Fruit fly (Drosophila melanogaster): Measurements from ENCODE around the gene grp.
A peak's percentile ranks its signal among the peaks of the same experiment; 100 is the strongest.

Gene grp

dm6 chr2L:16679073-16679472 is 781 bp upstream of the grp start:
- TF ChIP-seq CG8119 (GFP tag; IDR thresholded peaks at IDR 0.05) (no peak), fd85E (GFP tag; optimal IDR thresholded peaks at IDR 0.05) (no peak), CG8632 (GFP tag; optimal IDR thresholded peaks at IDR 0.05) (no peak), vri (GFP tag; optimal IDR thresholded peaks at IDR 0.05) (no peak), Hr4 (GFP tag; optimal IDR thresholded peaks at IDR 0.05) (no peak), Ets96B (tag; optimal IDR thresholded peaks at IDR 0.05) (no peak), Blimp-1 (GFP tag; optimal IDR thresholded peaks at IDR 0.05) (no peak), ss (GFP tag; optimal IDR thresholded peaks at IDR 0.05) (no peak), fd59A (GFP tag; optimal IDR thresholded peaks at IDR 0.05) (no peak), Eip78C (GFP tag) (no peak), CG11902 (GFP tag; optimal IDR thresholded peaks at IDR 0.05) (no peak), Eip75B (GFP tag; optimal IDR thresholded peaks at IDR 0.05) (no peak)

DNA sequence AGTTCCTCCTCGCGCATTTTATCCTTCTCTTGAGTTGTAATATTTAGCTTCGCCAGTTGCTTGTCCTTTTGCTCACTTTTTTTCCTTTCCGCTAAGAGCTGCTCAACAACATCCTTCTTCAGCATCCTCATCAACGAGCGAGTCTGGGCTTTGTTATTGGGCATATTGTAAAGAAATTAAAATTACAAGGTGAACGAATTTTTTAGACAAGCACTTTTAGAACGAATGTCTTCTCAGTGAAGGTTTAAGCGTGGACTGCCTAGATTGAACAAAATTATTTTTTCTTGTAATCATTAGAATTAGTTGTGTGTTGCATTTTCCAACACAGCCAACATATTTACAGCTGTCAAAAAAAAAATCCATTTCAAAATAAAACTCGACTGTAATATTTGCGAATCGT is 2.3 kb downstream of the grp start, which contains the start of gene CG33552:
TSS of gene CG33552 (plus strand) at position 301 of the 400 bp plus-strand sequence.
- TF ChIP-seq CG8319 (GFP tag; optimal IDR thresholded peaks at IDR 0.05) (no peak), Hr39 (GFP tag; optimal IDR thresholded peaks at IDR 0.05) (no peak)

- TF ChIP-seq CG15336 (GFP tag; IDR thresholded peaks at IDR 0.05) (peak; percentile 97), CG9139 (GFP tag; optimal IDR thresholded peaks at IDR 0.05) (peak; percentile 94), CG6276 (GFP tag; optimal IDR thresholded peaks at IDR 0.05) (peak; percentile 95), Lpt (GFP tag; optimal IDR thresholded peaks at IDR 0.05) (peak; percentile 94), Eip78C (GFP tag) (peak; percentile 100), Blimp-1 (GFP tag; optimal IDR thresholded peaks at IDR 0.05) (peak; percentile 73), CG32006 (GFP tag; optimal IDR thresholded peaks at IDR 0.05) (peak; percentile 97), eg (GFP tag; IDR thresholded peaks at IDR 0.05) (peak; percentile 68), CG6854 (GFP tag; optimal IDR thresholded peaks at IDR 0.05) (peak; percentile 63), Sox102F (GFP tag; optimal IDR thresholded peaks at IDR 0.05) (peak; percentile 96), spab (GFP tag; optimal IDR thresholded peaks at IDR 0.05) (peak; percentile 94), Hr4 (GFP tag; optimal IDR thresholded peaks at IDR 0.05) (peak; percentile 96), Hr38 (GFP tag; optimal IDR thresholded peaks at IDR 0.05) (peak; percentile 9), CG10669 (GFP tag; optimal IDR thresholded peaks at IDR 0.05) (peak; percentile 96), CG7368 (GFP tag; optimal IDR thresholded peaks at IDR 0.05) (peak; percentile 90), CG6163 (GFP tag; IDR thresholded peaks at IDR 0.05) (peak; percentile 92), cyc (GFP tag; optimal IDR thresholded peaks at IDR 0.05) (peak; percentile 86), Sox15 (GFP tag; optimal IDR thresholded peaks at IDR 0.05) (peak; percentile 88), Eip75B (GFP tag; optimal IDR thresholded peaks at IDR 0.05) (peak; percentile 96), Ets96B (tag; optimal IDR thresholded peaks at IDR 0.05) (peak; percentile 95), CG31627 (GFP tag; optimal IDR thresholded peaks at IDR 0.05) (peak; percentile 91), CG34406 (GFP tag; optimal IDR thresholded peaks at IDR 0.05) (peak; percentile 96), CG1621 (tag; optimal IDR thresholded peaks at IDR 0.05) (peak; percentile 95), fd85E (GFP tag; optimal IDR thresholded peaks at IDR 0.05) (peak; percentile 85), topi (GFP tag; optimal IDR thresholded peaks at IDR 0.05) (peak; percentile 95), Sox14 (GFP tag; optimal IDR thresholded peaks at IDR 0.05) (peak; percentile 97), fkh (GFP tag; optimal IDR thresholded peaks at IDR 0.05) (no peak), CG8632 (GFP tag; optimal IDR thresholded peaks at IDR 0.05) (peak; percentile 97), Ets21C (GFP tag; optimal IDR thresholded peaks at IDR 0.05) (peak; percentile 87), fd59A (GFP tag; optimal IDR thresholded peaks at IDR 0.05) (peak; percentile 96), dac (GFP tag; optimal IDR thresholded peaks at IDR 0.05) (peak; percentile 92), acj6 (GFP tag; optimal IDR thresholded peaks at IDR 0.05) (peak; percentile 95), esn (GFP tag; optimal IDR thresholded peaks at IDR 0.05) (peak; percentile 95), CG6808 (GFP tag; optimal IDR thresholded peaks at IDR 0.05) (peak; percentile 97), lz (GFP tag; optimal IDR thresholded peaks at IDR 0.05) (peak; percentile 92), achi (GFP tag; optimal IDR thresholded peaks at IDR 0.05) (peak; percentile 96), Met (GFP tag; optimal IDR thresholded peaks at IDR 0.05) (peak; percentile 92), CG10631 (GFP tag; optimal IDR thresholded peaks at IDR 0.05) (peak; percentile 92), pdm3 (GFP tag; optimal IDR thresholded peaks at IDR 0.05) (peak; percentile 96)
Measured at dm6 chr2L:16683958-16684877, 4.4 kb downstream of the grp start, which contains the start of gene CG31807. TSS of gene CG31807 (minus strand) at chr2L:16684008.

All from whole organism, prepupa.